Worm (Caenorhabditis elegans): ENCODE measurements around the gene Y17G9B.5.
A peak's percentile ranks its signal among the peaks of the same experiment; 100 is the strongest.

The Y17G9B.5 gene

DNA sequence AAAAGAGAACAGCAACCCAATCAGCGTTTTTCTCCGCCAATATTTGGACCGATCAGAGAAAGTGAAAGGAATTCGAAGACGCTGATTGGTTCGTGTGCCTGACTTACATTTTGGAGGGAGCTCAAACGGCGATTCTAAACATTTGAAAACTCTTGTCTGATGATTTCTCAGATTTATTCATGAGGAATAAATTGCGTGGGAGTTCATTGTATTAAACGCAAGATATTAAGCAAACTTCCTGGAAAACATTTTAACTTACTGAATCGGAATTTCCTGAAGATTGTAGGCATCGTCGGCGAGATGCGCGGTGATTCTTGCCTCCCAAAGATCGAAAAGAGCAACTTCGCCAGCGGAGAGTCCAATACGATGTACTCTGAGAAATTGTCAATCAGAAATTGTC lies 25.5 kb upstream of the Y17G9B.5 start, which contains the start of gene K08F11.1:
TSS of gene K08F11.1 (plus strand) at position 301 of the 400 bp plus-strand sequence.
- TF ChIP-seq elt-2 (tag; optimal IDR thresholded peaks at IDR 0.05) (no peak), fkh-2 (tag; optimal IDR thresholded peaks at IDR 0.05) (no peak), sea-2 (GFP tag; optimal IDR thresholded peaks at IDR 0.05) (no peak), ceh-16 (tag; optimal IDR thresholded peaks at IDR 0.05) (no peak)

DNA sequence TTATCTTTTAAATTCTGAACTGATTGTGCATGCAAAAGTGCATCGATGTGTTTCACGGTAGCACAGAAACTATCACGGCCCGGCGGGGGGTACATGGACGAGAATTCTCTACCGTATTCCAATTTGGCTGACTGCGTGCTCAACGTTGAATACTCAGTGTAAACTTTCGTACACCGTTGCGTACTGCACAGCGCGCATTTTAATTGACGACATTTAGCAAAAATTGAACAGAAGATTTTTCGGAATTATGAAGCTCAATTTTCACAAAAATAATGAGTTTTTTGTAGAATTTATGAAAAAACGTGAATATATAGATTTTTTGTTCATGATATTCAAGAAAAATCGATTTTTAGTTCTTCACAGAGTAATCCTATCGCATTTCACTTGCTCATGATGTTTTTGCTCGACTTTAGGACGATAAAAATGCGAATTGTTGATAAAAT lies 24.5 kb upstream of the Y17G9B.5 start:
- TF ChIP-seq R02D3.7 (tag; optimal IDR thresholded peaks at IDR 0.05): peak; percentile 76
- peak; percentile 60 for TF ChIP-seq ZK546.5 (tag; optimal IDR thresholded peaks at IDR 0.05)
- TF ChIP-seq ztf-4 (tag; optimal IDR thresholded peaks at IDR 0.05): peak; percentile 0
- TF ChIP-seq nhr-23 (tag; optimal IDR thresholded peaks at IDR 0.05): peak; percentile 73
- TF ChIP-seq lin-15B (tag; optimal IDR thresholded peaks at IDR 0.05): peak; percentile 60
- peak; percentile 6 for TF ChIP-seq pha-4 (tag; optimal IDR thresholded peaks at IDR 0.05)
- TF ChIP-seq ceh-28 (tag; optimal IDR thresholded peaks at IDR 0.05): peak; percentile 70
- peak; percentile 88 for TF ChIP-seq lsy-12 (tag; optimal IDR thresholded peaks at IDR 0.05)
- peak; percentile 77 for TF ChIP-seq nhr-11 (tag; optimal IDR thresholded peaks at IDR 0.05)
- TF ChIP-seq hmg-11 (tag; optimal IDR thresholded peaks at IDR 0.05): peak; percentile 7
- peak; percentile 43 for TF ChIP-seq nhr-25 (tag; optimal IDR thresholded peaks at IDR 0.05)
- peak; percentile 77 for TF ChIP-seq tbx-2 (tag; optimal IDR thresholded peaks at IDR 0.05)
- peak; percentile 64 for TF ChIP-seq nhr-43 (tag; optimal IDR thresholded peaks at IDR 0.05; ENCODE audit: poor library complexity, severe bottlenecking)
- TF ChIP-seq nhr-77 (tag; optimal IDR thresholded peaks at IDR 0.05): peak; percentile 37
- TF ChIP-seq nfya-1 (tag; optimal IDR thresholded peaks at IDR 0.05; ENCODE audit: insufficient read depth): peak; percentile 58
- TF ChIP-seq elt-2 (tag; optimal IDR thresholded peaks at IDR 0.05): peak; percentile 73

DNA sequence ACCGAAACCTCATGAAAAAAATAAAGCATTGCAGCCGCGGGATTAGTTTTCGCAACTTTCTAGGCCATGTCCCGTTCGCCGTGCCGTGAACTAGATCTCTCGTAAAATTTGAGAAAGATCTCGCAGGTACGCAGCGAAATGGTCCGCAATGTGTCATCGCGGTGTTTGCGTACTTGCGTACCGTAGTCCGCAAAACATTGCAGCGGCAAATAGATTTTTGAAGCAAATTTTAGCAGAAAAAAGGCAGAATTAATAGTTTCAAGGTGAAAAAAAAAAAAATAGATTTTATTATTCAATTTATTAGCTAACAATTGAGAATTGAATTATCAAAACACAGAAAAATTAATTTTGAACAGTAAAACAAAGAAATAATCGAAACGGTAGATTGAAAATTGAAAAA lies 22.1 kb upstream of the Y17G9B.5 start:
- TF ChIP-seq ceh-28 (tag; optimal IDR thresholded peaks at IDR 0.05) (peak; percentile 40), tbx-2 (tag; optimal IDR thresholded peaks at IDR 0.05) (peak; percentile 88), jun-1 (tag; optimal IDR thresholded peaks at IDR 0.05) (peak; percentile 10), nhr-43 (tag; optimal IDR thresholded peaks at IDR 0.05; ENCODE audit: poor library complexity, severe bottlenecking) (peak; percentile 88), lin-15B (tag; optimal IDR thresholded peaks at IDR 0.05) (peak; percentile 84), nhr-11 (tag; optimal IDR thresholded peaks at IDR 0.05) (peak; percentile 73), snpc-4 (tag; optimal IDR thresholded peaks at IDR 0.05) (peak; percentile 54), R02D3.7 (tag; optimal IDR thresholded peaks at IDR 0.05) (peak; percentile 84), ZK546.5 (tag; optimal IDR thresholded peaks at IDR 0.05) (peak; percentile 46), nhr-25 (tag; optimal IDR thresholded peaks at IDR 0.05) (peak; percentile 51), nfya-1 (tag; optimal IDR thresholded peaks at IDR 0.05; ENCODE audit: insufficient read depth) (peak; percentile 72), nhr-23 (tag; optimal IDR thresholded peaks at IDR 0.05) (peak; percentile 83), pha-4 (tag; optimal IDR thresholded peaks at IDR 0.05) (peak; percentile 22), elt-2 (tag; optimal IDR thresholded peaks at IDR 0.05) (peak; percentile 79), ceh-82 (tag; optimal IDR thresholded peaks at IDR 0.05) (peak; percentile 10), nhr-77 (tag; optimal IDR thresholded peaks at IDR 0.05) (peak; percentile 60), lsy-12 (tag; optimal IDR thresholded peaks at IDR 0.05) (peak; percentile 92)

DNA sequence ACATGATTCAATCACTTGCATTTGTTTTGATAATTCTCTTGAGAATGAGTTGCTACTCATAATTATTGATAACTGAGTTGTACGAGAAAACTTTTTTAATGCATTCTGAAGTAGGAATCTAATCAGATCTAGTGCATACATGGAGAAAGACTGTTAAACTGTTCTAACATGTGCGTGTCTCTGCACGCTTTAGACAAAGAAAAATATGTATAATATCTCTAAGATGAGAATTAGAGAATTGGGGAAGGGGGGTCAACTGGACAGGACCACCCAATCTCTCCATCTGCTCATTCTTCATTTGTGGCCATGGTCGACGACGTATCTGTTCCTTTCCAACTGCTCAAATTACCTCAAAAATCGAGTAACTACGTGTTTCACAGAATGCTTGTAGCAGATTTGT lies 12.8 kb upstream of the Y17G9B.5 start, which contains the start of gene fbxb-78:
TSS of gene fbxb-78 (plus strand) at position 301 of the 400 bp plus-strand sequence.
- TF ChIP-seq elt-1 (tag; optimal IDR thresholded peaks at IDR 0.05) (no peak), mml-1 (tag; optimal IDR thresholded peaks at IDR 0.05) (no peak), eor-1 (tag; optimal IDR thresholded peaks at IDR 0.05) (no peak), fkh-10 (GFP tag; optimal IDR thresholded peaks at IDR 0.05) (no peak), pqm-1 (tag; optimal IDR thresholded peaks at IDR 0.05) (no peak), fos-1 (tag; optimal IDR thresholded peaks at IDR 0.05) (no peak), elt-2 (tag; optimal IDR thresholded peaks at IDR 0.05) (no peak), nfya-1 (tag; optimal IDR thresholded peaks at IDR 0.05; ENCODE audit: insufficient read depth) (no peak), elt-3 (tag; optimal IDR thresholded peaks at IDR 0.05) (no peak), ama-1 (optimal IDR thresholded peaks at IDR 0.05) (no peak), hmg-11 (tag; optimal IDR thresholded peaks at IDR 0.05) (no peak), snpc-4 (tag; optimal IDR thresholded peaks at IDR 0.05) (no peak), pha-4 (tag; optimal IDR thresholded peaks at IDR 0.05) (no peak), sea-2 (GFP tag; optimal IDR thresholded peaks at IDR 0.05) (no peak), nhr-28 (tag; optimal IDR thresholded peaks at IDR 0.05) (no peak), lin-39 (tag; optimal IDR thresholded peaks at IDR 0.05) (no peak), unc-39 (tag; optimal IDR thresholded peaks at IDR 0.05) (no peak), nhr-237 (tag; optimal IDR thresholded peaks at IDR 0.05) (no peak), egl-27 (tag; optimal IDR thresholded peaks at IDR 0.05) (no peak)
